Worm (Caenorhabditis elegans) whole organism, L4 larva: ENCODE results near the gene magi-1.
A peak's percentile ranks its signal among the peaks of the same experiment; 100 is the strongest.

ENCODE experiments used
- F49E8.2 ChIP-seq: sonication (generic microtip); optimal IDR thresholded peaks from 2 replicates; lab custom pipeline; 2016; ENCODE audit warnings: missing compliant biosample characterization, mild to moderate bottlenecking, missing genetic modification characterization, borderline replicate concordance
- Y5F2A.4 ChIP-seq: fragments of 200-800 bp; sonication (Bioruptor generic); optimal IDR thresholded peaks from 2 replicates; lab custom pipeline; 2018; ENCODE audit warnings: mild to moderate bottlenecking, missing genetic modification characterization, missing compliant biosample characterization
- ZK546.5 ChIP-seq, 2 experiments: sonication (generic microtip); optimal IDR thresholded peaks; 2 replicates each; lab custom pipeline; 2017; ENCODE audit warnings: missing biosample characterization in 2 of 2, missing genetic modification characterization in 2 of 2
- aha-1 ChIP-seq: fragments of 150-350 bp; peaks from one replicate; lab custom pipeline; 2014; ENCODE audit warnings: missing biosample characterization, missing genetic modification characterization
- aly-2 ChIP-seq: sonication (generic microtip); optimal IDR thresholded peaks from 2 replicates; lab custom pipeline; 2018; ENCODE audit warnings: missing biosample characterization, missing genetic modification characterization
- arid-1 ChIP-seq: fragments of 200-800 bp; sonication (Bioruptor generic); conservative IDR thresholded peaks from 2 replicates; pipeline ENCODE4 v1.3.6; 2022; ENCODE audit warnings: missing genetic modification reagents, missing genetic modification characterization, missing compliant biosample characterization
- attf-4 ChIP-seq: sonication (generic microtip); optimal IDR thresholded peaks from 3 replicates; lab custom pipeline; 2017; ENCODE audit warnings: missing biosample characterization, missing genetic modification characterization
- ceh-20 ChIP-seq: fragments of 200-800 bp; sonication (Bioruptor generic); IDR thresholded peaks from 2 replicates; pipeline ENCODE4 v1.3.6; 2022; ENCODE audit warnings: missing genetic modification reagents, missing genetic modification characterization, missing compliant biosample characterization
- ceh-28 ChIP-seq: fragments of 150-350 bp; optimal IDR thresholded peaks from 2 replicates; lab custom pipeline; 2014; ENCODE audit warnings: missing biosample characterization, missing genetic modification reagents, missing genetic modification characterization
- daf-16 ChIP-seq, 3 experiments: sonication (generic microtip); optimal IDR thresholded peaks; 2 replicates each; lab custom pipeline; 2016 to 2017; ENCODE audit warnings: missing genetic modification characterization in 3 of 3, missing genetic modification reagents in 3 of 3, mild to moderate bottlenecking in 2 of 3, missing compliant biosample characterization in 2 of 3, missing biosample characterization in 1 of 3, moderate library complexity in 1 of 3
- daf-19 ChIP-seq: fragments of 200-800 bp; sonication (Bioruptor generic); conservative IDR thresholded peaks from 2 replicates; pipeline ENCODE4 v1.3.6; 2022; ENCODE audit warnings: missing genetic modification characterization, missing compliant biosample characterization
- daf-8 ChIP-seq: fragments of 200-800 bp; sonication (Bioruptor generic); IDR thresholded peaks from 2 replicates; pipeline ENCODE4 v1.3.6; 2022; ENCODE audit warnings: missing genetic modification characterization, missing compliant biosample characterization
- dmd-6 ChIP-seq: fragments of 200-800 bp; sonication (Bioruptor generic); IDR thresholded peaks from 2 replicates; pipeline ENCODE4 v1.3.6; 2022; ENCODE audit warnings: missing genetic modification reagents, missing genetic modification characterization, missing compliant biosample characterization
- dmd-8 ChIP-seq: fragments of 200-800 bp; sonication (Bioruptor generic); IDR thresholded peaks from 2 replicates; pipeline ENCODE4 v1.3.6; 2022; ENCODE audit warnings: missing genetic modification characterization, missing compliant biosample characterization
- dmd-9 ChIP-seq: fragments of 200-800 bp; sonication (Bioruptor generic); IDR thresholded peaks from 2 replicates; pipeline ENCODE4 v1.3.6; 2022; ENCODE audit warnings: missing genetic modification reagents, missing genetic modification characterization, missing compliant biosample characterization
- dpl-1 ChIP-seq: fragments of 150-350 bp; optimal IDR thresholded peaks from 2 replicates; lab custom pipeline; 2014; ENCODE audit warnings: missing biosample characterization, missing genetic modification reagents, missing genetic modification characterization
- egl-43 ChIP-seq: fragments of 200-800 bp; sonication (Bioruptor generic); IDR thresholded peaks from 2 replicates; pipeline ENCODE4 v1.3.6; 2022; ENCODE audit warnings: missing genetic modification reagents, missing genetic modification characterization, missing compliant biosample characterization
- gei-8 ChIP-seq: fragments of 200-800 bp; sonication (Bioruptor generic); optimal IDR thresholded peaks from 2 replicates; lab custom pipeline; 2018; ENCODE audit warnings: mild to moderate bottlenecking, missing genetic modification characterization, missing compliant biosample characterization
- hlh-11 ChIP-seq: fragments of 200-800 bp; sonication (Bioruptor generic); optimal IDR thresholded peaks from 2 replicates; lab custom pipeline; 2018; ENCODE audit warnings: mild to moderate bottlenecking, missing genetic modification characterization, missing compliant biosample characterization
- hlh-30 ChIP-seq: sonication (generic microtip); optimal IDR thresholded peaks from 2 replicates; lab custom pipeline; 2017; ENCODE audit warnings: antibody characterized with exemption, mild to moderate bottlenecking, missing genetic modification characterization, missing compliant biosample characterization; ENCODE audit not compliant: insufficient read depth
- jun-1 ChIP-seq: fragments of 150-350 bp; optimal IDR thresholded peaks from 2 replicates; lab custom pipeline; 2014; ENCODE audit warnings: missing biosample characterization, missing genetic modification reagents, missing genetic modification characterization
- lim-7 ChIP-seq: fragments of 200-800 bp; sonication (Bioruptor generic); IDR thresholded peaks from 2 replicates; pipeline ENCODE4 v1.3.6; 2022; ENCODE audit warnings: missing genetic modification characterization, missing compliant biosample characterization
- lin-1 ChIP-seq: fragments of 200-800 bp; sonication (Bioruptor generic); IDR thresholded peaks from 2 replicates; pipeline ENCODE4 v1.3.6; 2022; ENCODE audit warnings: missing genetic modification reagents, missing genetic modification characterization, missing compliant biosample characterization
- lin-15B ChIP-seq: fragments of 150-350 bp; sonication (generic microtip); optimal IDR thresholded peaks from 3 replicates; lab custom pipeline; 2014; ENCODE audit warnings: missing biosample characterization, missing genetic modification characterization
- lin-29 ChIP-seq: fragments of 200-800 bp; sonication (Bioruptor generic); IDR thresholded peaks from 2 replicates; pipeline ENCODE4 v1.3.6; 2022; ENCODE audit warnings: missing genetic modification reagents, missing genetic modification characterization, missing compliant biosample characterization
- madf-9 ChIP-seq: fragments of 200-800 bp; sonication (Bioruptor generic); conservative IDR thresholded peaks from 2 replicates; pipeline ENCODE4 v1.3.6; 2022; ENCODE audit warnings: missing genetic modification reagents, missing genetic modification characterization, missing compliant biosample characterization
- mdl-1 ChIP-seq, 2 experiments: fragments of 150-350 bp in 1 of 2; sonication (generic microtip) in 1 of 2; optimal IDR thresholded peaks; 2 replicates each; lab custom pipeline; 2014 to 2017; ENCODE audit warnings: missing biosample characterization in 2 of 2, missing genetic modification characterization in 2 of 2
- mes-2 ChIP-seq: sonication (generic microtip); optimal IDR thresholded peaks from 2 replicates; lab custom pipeline; 2016; ENCODE audit warnings: missing genotype, mild to moderate bottlenecking, missing genetic modification characterization, missing compliant biosample characterization; ENCODE audit not compliant: poor library complexity, severe bottlenecking
- mxl-2 ChIP-seq: fragments of 200-800 bp; sonication (Bioruptor generic); conservative IDR thresholded peaks from 2 replicates; pipeline ENCODE4 v1.3.6; 2022; ENCODE audit warnings: missing genetic modification reagents, missing genetic modification characterization, missing compliant biosample characterization
- nhr-25 ChIP-seq: sonication (generic microtip); optimal IDR thresholded peaks from 2 replicates; lab custom pipeline; 2017; ENCODE audit warnings: missing genetic modification characterization, mild to moderate bottlenecking, missing compliant biosample characterization, antibody characterized with exemption, moderate library complexity, borderline replicate concordance; ENCODE audit not compliant: insufficient read depth
- nhr-77 ChIP-seq: fragments of 150-350 bp; optimal IDR thresholded peaks from 2 replicates; lab custom pipeline; 2014; ENCODE audit warnings: missing biosample characterization, missing genetic modification characterization
- pqm-1 ChIP-seq: sonication (generic microtip); optimal IDR thresholded peaks from 2 replicates; lab custom pipeline; 2017; ENCODE audit warnings: missing biosample characterization, missing genetic modification characterization
- rbr-2 ChIP-seq: sonication (generic microtip); optimal IDR thresholded peaks from 2 replicates; lab custom pipeline; 2016; ENCODE audit warnings: missing genotype, missing genetic modification characterization, missing compliant biosample characterization
- sdz-12 ChIP-seq: fragments of 200-800 bp; sonication (Bioruptor generic); optimal IDR thresholded peaks from 2 replicates; lab custom pipeline; 2018; ENCODE audit warnings: mild to moderate bottlenecking, missing genetic modification characterization, missing compliant biosample characterization
- set-16 ChIP-seq: fragments of 200-800 bp; sonication (Bioruptor generic); IDR thresholded peaks from 2 replicates; pipeline ENCODE4 v1.3.6; 2022; ENCODE audit warnings: missing genetic modification reagents, missing genetic modification characterization, missing compliant biosample characterization
- skn-1 ChIP-seq: fragments of 150-350 bp; optimal IDR thresholded peaks from 2 replicates; lab custom pipeline; 2014; ENCODE audit warnings: missing biosample characterization, missing genetic modification characterization
- spr-3 ChIP-seq: fragments of 200-800 bp; sonication (Bioruptor generic); optimal IDR thresholded peaks from 2 replicates; lab custom pipeline; 2018; ENCODE audit warnings: mild to moderate bottlenecking, missing genetic modification characterization, missing compliant biosample characterization
- tag-97 ChIP-seq: fragments of 200-800 bp; sonication (Bioruptor generic); IDR thresholded peaks from 2 replicates; pipeline ENCODE4 v1.3.6; 2022; ENCODE audit warnings: missing genetic modification characterization, missing compliant biosample characterization
- unc-62 ChIP-seq, 3 experiments: fragments of 150-350 bp in 1 of 3; sonication (generic microtip); optimal IDR thresholded peaks in 2 of 3; peaks in 1 of 3; 1 replicate in 1 of 3; 2 replicates in 2 of 3; lab custom pipeline; 2014 to 2017; ENCODE audit warnings: missing biosample characterization in 3 of 3, missing genetic modification characterization in 3 of 3, missing genetic modification reagents in 3 of 3, missing genotype in 1 of 3
- vab-7 ChIP-seq: fragments of 200-800 bp; sonication (Bioruptor generic); IDR thresholded peaks from 2 replicates; pipeline ENCODE4 v1.3.6; 2022; ENCODE audit warnings: missing genetic modification reagents, missing genetic modification characterization, missing compliant biosample characterization
- zfp-2 ChIP-seq: sonication (generic microtip); optimal IDR thresholded peaks from 2 replicates; lab custom pipeline; 2016; ENCODE audit warnings: mild to moderate bottlenecking, missing genetic modification characterization, missing compliant biosample characterization
- zfp-3 ChIP-seq: fragments of 200-800 bp; sonication (Bioruptor generic); conservative IDR thresholded peaks from 2 replicates; pipeline ENCODE4 v1.3.6; 2022; ENCODE audit warnings: missing genetic modification reagents, missing genetic modification characterization, missing compliant biosample characterization
- zip-2 ChIP-seq: fragments of 150-350 bp; optimal IDR thresholded peaks from 2 replicates; lab custom pipeline; 2014; ENCODE audit warnings: missing biosample characterization, missing genetic modification characterization
- ztf-7 ChIP-seq: fragments of 150-350 bp; optimal IDR thresholded peaks from 2 replicates; lab custom pipeline; 2014; ENCODE audit warnings: missing biosample characterization, missing genetic modification characterization

magi-1 gene

DNA sequence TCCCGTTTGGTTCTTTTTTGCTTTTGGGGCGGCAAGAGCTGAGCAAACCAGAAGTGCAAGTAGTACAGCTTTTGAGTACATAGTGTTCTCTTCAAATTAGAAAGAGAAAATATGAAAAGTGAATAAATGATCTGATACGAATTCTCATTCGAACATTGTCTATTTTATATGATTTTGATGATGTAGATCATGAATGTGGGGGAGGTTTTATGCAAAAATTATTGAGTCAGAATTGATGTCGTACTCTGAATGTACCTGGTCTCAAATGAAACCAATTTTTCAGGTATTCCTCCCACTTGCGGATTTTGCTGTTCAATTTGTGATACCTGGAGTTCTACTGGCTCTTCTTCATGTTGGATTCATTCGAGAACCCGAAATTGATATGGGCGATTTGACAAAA lies 25.4 kb downstream of the magi-1 start, which contains the start of gene K01A6.4:
Gene K01A6.4, minus strand, starts transcription at position 101 of the 400 bp plus-strand sequence.
- TF ChIP-seq daf-8 (GFP tag; lab: Robert Waterston, UW), result no peak
- TF ChIP-seq lin-1, result no peak
- TF ChIP-seq tag-97 (GFP tag; lab: Robert Waterston, UW), result no peak
- TF ChIP-seq mes-2 (tag; lab: Kevin White, UChicago), result no peak
- no peak for TF ChIP-seq zfp-2
- TF ChIP-seq, all 104 proteins: peak for 0

DNA sequence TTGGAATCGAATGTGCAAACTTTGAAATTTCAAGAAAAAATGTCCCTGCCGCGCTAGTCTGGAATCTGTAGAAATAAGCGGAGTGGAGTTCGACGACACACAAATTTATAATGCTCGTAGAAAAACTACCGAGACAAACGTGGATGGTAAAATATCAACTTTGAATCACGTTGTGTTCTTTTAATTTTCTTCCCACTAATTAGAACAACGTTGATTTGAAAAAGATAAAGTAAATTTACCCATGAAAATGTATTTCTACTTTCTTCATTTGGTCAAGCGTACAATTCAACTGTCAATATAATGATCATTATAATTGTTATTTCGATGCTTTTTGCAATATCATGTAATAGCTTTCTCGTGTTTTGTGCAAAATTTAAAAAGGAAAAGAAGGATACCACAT lies 27.6 kb downstream of the magi-1 start, which contains the start of gene K01A6.5:
Gene K01A6.5, plus strand, starts transcription at position 301 of the 400 bp plus-strand sequence.
- TF ChIP-seq unc-62 (GFP tag; optimal IDR thresholded peaks at IDR 0.05 in 1 of 2; lab: Kevin White, UChicago) (no peak), unc-62 (tag; optimal IDR thresholded peaks at IDR 0.05; lab: Kevin White, UChicago) (no peak), ceh-28 (tag; lab: Kevin White, UChicago) (no peak), zfp-2 (no peak), lin-29 (GFP tag; lab: Robert Waterston, UW) (no peak)

DNA sequence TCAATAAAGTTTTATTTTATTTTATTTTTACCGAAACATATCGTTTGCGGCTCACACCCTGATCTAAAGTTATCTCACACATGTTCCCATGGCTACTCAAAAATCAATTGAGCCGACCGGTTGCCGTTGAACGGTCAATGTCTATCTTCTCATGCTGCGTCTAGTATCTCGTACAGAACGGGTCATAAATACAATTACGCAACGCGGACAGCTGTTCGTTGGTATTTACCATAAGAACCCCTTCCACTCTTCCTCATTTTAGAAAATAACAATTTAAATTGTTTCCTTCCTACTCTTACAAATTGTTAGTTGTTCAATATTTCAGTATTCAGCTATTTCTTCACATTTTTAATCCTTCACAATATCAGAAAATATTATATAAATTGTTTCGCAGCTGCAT lies 29.0 kb downstream of the magi-1 start:
- TF ChIP-seq dpl-1 (GFP tag; lab: Kevin White, UChicago) (no peak), pqm-1 (no peak), jun-1 (no peak), lin-1 (no peak), vab-7 (GFP tag; lab: Robert Waterston, UW) (no peak), ceh-20 (GFP tag; lab: Robert Waterston, UW) (no peak), aly-2 (tag; lab: Kevin White, UChicago) (no peak), aha-1 (tag; lab: Kevin White, UChicago) (no peak), arid-1 (GFP tag; lab: Robert Waterston, UW) (no peak), sdz-12 (GFP tag; lab: Kevin White, UChicago) (no peak), egl-43 (no peak), attf-4 (tag; lab: Kevin White, UChicago) (no peak), gei-8 (GFP tag; lab: Kevin White, UChicago) (no peak), skn-1 (tag; lab: Kevin White, UChicago) (no peak), zfp-3 (GFP tag; lab: Robert Waterston, UW) (no peak), lin-15B (tag; lab: Kevin White, UChicago) (no peak), zip-2 (tag; lab: Kevin White, UChicago) (no peak), F49E8.2 (tag; lab: Kevin White, UChicago) (no peak), nhr-77 (no peak), dmd-9 (GFP tag; lab: Robert Waterston, UW) (no peak)
- TF ChIP-seq, all 104 proteins: peak for 0

DNA sequence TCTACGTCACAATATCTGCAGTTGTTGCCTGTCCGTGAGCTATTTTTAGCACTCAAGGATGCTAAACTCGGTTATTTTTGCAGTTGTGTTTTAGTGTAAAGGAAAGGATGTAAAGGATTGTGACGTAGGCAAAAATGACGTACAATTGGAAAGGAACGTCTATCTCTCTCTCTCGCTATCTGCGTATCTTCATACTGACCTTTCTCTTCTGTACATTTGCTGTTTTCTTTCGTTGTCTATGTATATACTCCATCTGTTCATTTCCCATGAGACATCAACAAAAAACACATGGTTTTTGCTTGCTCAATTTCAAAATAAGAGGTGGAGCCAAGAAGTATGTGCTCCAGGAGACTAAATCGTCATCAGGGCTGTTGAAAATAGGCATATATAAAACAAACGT lies 29.4 kb downstream of the magi-1 start:
- TF ChIP-seq set-16 (GFP tag; lab: Robert Waterston, UW), result no peak
- no peak for TF ChIP-seq dmd-8
- no peak for TF ChIP-seq lim-7
- peak; percentile 20 for TF ChIP-seq rbr-2 (tag; lab: Kevin White, UChicago)
- no peak for TF ChIP-seq nhr-25 (tag; lab: Kevin White, UChicago)
- peak; percentile 62 for TF ChIP-seq hlh-11 (tag; lab: Kevin White, UChicago)
- TF ChIP-seq hlh-30, result peak; percentile 63
- no peak for TF ChIP-seq nhr-77
- peak in 1 of 2 experiments; percentile 71 for TF ChIP-seq unc-62 (GFP tag; optimal IDR thresholded peaks at IDR 0.05 in 1 of 2; lab: Kevin White, UChicago)
- no peak for TF ChIP-seq unc-62 (tag; optimal IDR thresholded peaks at IDR 0.05; lab: Kevin White, UChicago)
- TF ChIP-seq tag-97 (GFP tag; lab: Robert Waterston, UW), result no peak
- TF ChIP-seq ztf-7 (tag; lab: Kevin White, UChicago), result no peak
- peak in 1 of 2 experiments; percentile 52 for TF ChIP-seq mdl-1 (tag; optimal IDR thresholded peaks at IDR 0.05; lab: Kevin White, UChicago)
- TF ChIP-seq dmd-6, result 0 out of 2 replicates have a peak, but pooled peaks have one; percentile 13
- TF ChIP-seq daf-16 (GFP tag; optimal IDR thresholded peaks at IDR 0.05; lab: Kevin White, UChicago), result peak in 1 of 2 experiments; percentile 88
- no peak for TF ChIP-seq daf-16 (tag; optimal IDR thresholded peaks at IDR 0.05; lab: Kevin White, UChicago)
- TF ChIP-seq lin-29 (GFP tag; lab: Robert Waterston, UW), result no peak
- TF ChIP-seq aly-2 (tag; lab: Kevin White, UChicago), result no peak
- TF ChIP-seq aha-1 (tag; lab: Kevin White, UChicago), result no peak
- no peak for TF ChIP-seq Y5F2A.4 (GFP tag; lab: Kevin White, UChicago)
- TF ChIP-seq daf-19, result no peak
- no peak for TF ChIP-seq mxl-2 (GFP tag; lab: Robert Waterston, UW)
- TF ChIP-seq ZK546.5 (tag; optimal IDR thresholded peaks at IDR 0.05; lab: Kevin White, UChicago), result no peak
- TF ChIP-seq madf-9 (GFP tag; lab: Robert Waterston, UW), result no peak
- no peak for TF ChIP-seq spr-3 (GFP tag; lab: Kevin White, UChicago)
- TF ChIP-seq lin-1, result no peak
